Worm (Caenorhabditis elegans) whole organism, mixed stage, embryonic: Measurements from ENCODE around the gene ugt-36.

Experiments
- blmp-1 ChIP-seq: fragments of 150-350 bp; optimal IDR thresholded peaks from 2 replicates; lab custom pipeline; 2014; ENCODE audit warnings: missing biosample characterization, missing genetic modification characterization
- cnd-1 ChIP-seq: fragments of 200-800 bp; sonication (Bioruptor generic); optimal IDR thresholded peaks from 2 replicates; lab custom pipeline; 2018; ENCODE audit warnings: mild to moderate bottlenecking, missing genetic modification characterization, missing compliant biosample characterization
- drap-1 ChIP-seq: fragments of 200-800 bp; sonication (Bioruptor generic); optimal IDR thresholded peaks from 3 replicates; lab custom pipeline; 2018; ENCODE audit warnings: mild to moderate bottlenecking, missing genetic modification characterization, missing compliant biosample characterization
- flh-1 ChIP-seq: fragments of 200-800 bp; sonication (Bioruptor generic); optimal IDR thresholded peaks from 2 replicates; lab custom pipeline; 2018; ENCODE audit warnings: mild to moderate bottlenecking, missing genetic modification characterization, moderate library complexity, missing compliant biosample characterization
- lin-32 ChIP-seq: fragments of 200-800 bp; sonication (Bioruptor generic); optimal IDR thresholded peaks from 2 replicates; lab custom pipeline; 2018; ENCODE audit warnings: mild to moderate bottlenecking, missing genetic modification characterization, missing compliant biosample characterization
- mab-5 ChIP-seq: fragments of 150-350 bp; optimal IDR thresholded peaks from 2 replicates; lab custom pipeline; 2014; ENCODE audit warnings: missing biosample characterization, missing genetic modification characterization
- mep-1 ChIP-seq: fragments of 150-350 bp; optimal IDR thresholded peaks from 2 replicates; lab custom pipeline; 2017; ENCODE audit warnings: missing biosample characterization, missing genetic modification reagents, missing genetic modification characterization, inconsistent platforms
- nhr-12 ChIP-seq: fragments of 150-350 bp; optimal IDR thresholded peaks from 2 replicates; lab custom pipeline; 2014; ENCODE audit warnings: missing biosample characterization, missing genetic modification characterization
- nhr-76 ChIP-seq: sonication (generic microtip); optimal IDR thresholded peaks from 2 replicates; lab custom pipeline; 2017; ENCODE audit warnings: missing biosample characterization, missing genetic modification characterization
- snpc-4 ChIP-seq: fragments of 150-350 bp; optimal IDR thresholded peaks from 2 replicates; lab custom pipeline; 2014; ENCODE audit warnings: missing biosample characterization, missing genetic modification characterization
- sptf-1 ChIP-seq: sonication (generic microtip); optimal IDR thresholded peaks from 2 replicates; lab custom pipeline; 2017; ENCODE audit warnings: mild to moderate bottlenecking, missing genetic modification characterization, moderate library complexity, missing compliant biosample characterization

ce11 chrV:7201353-7201752 lies 34.5 kb downstream of the ugt-36 start:
- TF ChIP-seq snpc-4 (tag; lab: Kevin White, UChicago): no peak
- TF ChIP-seq cnd-1: no peak
- TF ChIP-seq flh-1 (GFP tag; lab: Kevin White, UChicago): no peak
- TF ChIP-seq nhr-12 (tag; lab: Kevin White, UChicago): no peak
- no peak for TF ChIP-seq drap-1 (GFP tag; lab: Kevin White, UChicago)
- TF ChIP-seq blmp-1 (tag; lab: Kevin White, UChicago): no peak
- TF ChIP-seq mep-1 (tag; lab: Kevin White, UChicago): no peak
- no peak for TF ChIP-seq lin-32 (GFP tag; lab: Kevin White, UChicago)
- TF ChIP-seq nhr-76 (tag; lab: Kevin White, UChicago): no peak
- TF ChIP-seq sptf-1: no peak
- TF ChIP-seq mab-5 (tag; lab: Kevin White, UChicago): no peak
